Fruit fly (Drosophila melanogaster) S2 (cell line): ENCODE results near the gene sick.

Experiments
- CG8478 ChIP-seq: fragments of >200 bp; optimal IDR thresholded peaks from 2 replicates; lab custom pipeline; 2018
- CTCF ChIP-seq, 2 experiments: fragments of >200 bp; optimal IDR thresholded peaks; 2 replicates each; lab custom pipeline; 2018

dm6 chr2L:19962252-19962729 lies 166.1 kb downstream of the sick start, which contains the start of the genes CG13965 and CG16772:
- TF ChIP-seq CG8478 (lab: Kevin White, UChicago) (no peak), CTCF (optimal IDR thresholded peaks at IDR 0.05; lab: Kevin White, UChicago) (no peak)
